Fruit fly (Drosophila melanogaster) whole organism: Measurements from ENCODE around the gene CG4565.

Experiments
- CG8478 ChIP-seq: fragments of >200 bp; optimal IDR thresholded peaks from 2 replicates; lab custom pipeline; 2018; ENCODE audit warnings: inconsistent platforms
- Dll ChIP-seq: fragments of >200 bp; optimal IDR thresholded peaks from 2 replicates; lab custom pipeline; 2017
- EcR ChIP-seq, 2 experiments: fragments of >200 bp; optimal IDR thresholded peaks; 2 replicates each; lab custom pipeline; 2017; ENCODE audit warnings: missing biosample characterization in 2 of 2, missing genetic modification characterization in 2 of 2, missing genetic modification reagents in 2 of 2
- pan ChIP-seq: fragments of >200 bp; optimal IDR thresholded peaks from 2 replicates; lab custom pipeline; 2017
- psq ChIP-seq: fragments of >200 bp; optimal IDR thresholded peaks from 2 replicates; lab custom pipeline; 2017
- usp ChIP-seq: fragments of >200 bp; optimal IDR thresholded peaks from 2 replicates; lab custom pipeline; 2017; ENCODE audit warnings: missing biosample characterization, missing genetic modification characterization, mixed read lengths

The CG4565 gene

DNA sequence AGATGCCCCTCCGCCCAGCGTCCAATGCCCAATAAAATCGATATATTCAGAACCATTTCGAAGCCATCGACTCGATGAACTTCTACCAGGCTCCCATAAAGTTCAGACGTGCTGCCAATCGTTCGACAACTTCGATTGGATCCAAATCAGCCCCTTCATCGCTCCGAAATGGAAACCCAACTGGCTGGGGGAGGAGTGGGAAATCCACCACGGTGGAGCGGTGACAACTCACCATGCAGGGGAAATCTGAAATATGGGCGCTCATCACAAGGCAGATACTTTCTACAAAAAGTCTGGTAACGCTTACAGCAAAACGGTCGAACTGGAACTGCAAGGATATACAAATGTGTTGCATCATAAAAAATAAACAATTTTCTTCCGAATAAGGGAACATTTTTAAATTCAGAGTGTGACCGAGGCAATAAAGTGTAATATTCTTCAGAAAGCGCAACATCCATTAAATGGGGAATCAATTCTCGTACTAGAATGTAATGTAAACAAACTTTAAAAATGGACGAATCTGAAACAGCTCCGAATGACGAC lies at the start of gene CG4565:
Gene CG4565, plus strand, starts transcription at position 493 of the 543 bp plus-strand sequence.
- TF ChIP-seq psq (lab: Kevin White, UChicago), result no peak
- no peak for TF ChIP-seq usp (GFP tag; lab: Kevin White, UChicago)
- no peak for TF ChIP-seq CG8478 (lab: Kevin White, UChicago)
- no peak for TF ChIP-seq pan

DNA sequence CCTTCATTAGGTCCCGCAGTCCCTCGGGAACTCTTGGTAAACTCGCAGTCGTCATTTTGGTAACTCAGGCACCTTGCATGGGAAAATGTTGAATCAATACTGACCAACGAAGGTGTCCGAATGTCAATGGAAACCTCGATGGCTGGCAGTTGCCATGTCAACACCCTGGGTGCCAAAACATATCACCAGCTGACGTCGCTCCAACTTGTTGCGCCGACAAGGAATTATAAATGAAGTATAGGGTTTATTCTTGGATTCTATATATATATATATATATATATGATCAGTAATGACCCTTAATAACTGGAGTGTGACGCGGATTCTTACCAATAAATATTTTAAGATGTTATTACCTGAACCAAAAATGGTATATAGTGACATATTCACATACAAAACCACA lies 48.7 kb upstream of the CG4565 start, which contains the start of gene CG14692:
Gene CG14692, minus strand, starts transcription at position 101 of the 400 bp plus-strand sequence.
- TF ChIP-seq usp (GFP tag; lab: Kevin White, UChicago), result no peak
- no peak for TF ChIP-seq psq (lab: Kevin White, UChicago)
- no peak for TF ChIP-seq Dll
- TF ChIP-seq CG8478 (lab: Kevin White, UChicago), result no peak
- TF ChIP-seq pan, result no peak
- TF ChIP-seq EcR (GFP tag; optimal IDR thresholded peaks at IDR 0.05; lab: Kevin White, UChicago), result no peak

DNA sequence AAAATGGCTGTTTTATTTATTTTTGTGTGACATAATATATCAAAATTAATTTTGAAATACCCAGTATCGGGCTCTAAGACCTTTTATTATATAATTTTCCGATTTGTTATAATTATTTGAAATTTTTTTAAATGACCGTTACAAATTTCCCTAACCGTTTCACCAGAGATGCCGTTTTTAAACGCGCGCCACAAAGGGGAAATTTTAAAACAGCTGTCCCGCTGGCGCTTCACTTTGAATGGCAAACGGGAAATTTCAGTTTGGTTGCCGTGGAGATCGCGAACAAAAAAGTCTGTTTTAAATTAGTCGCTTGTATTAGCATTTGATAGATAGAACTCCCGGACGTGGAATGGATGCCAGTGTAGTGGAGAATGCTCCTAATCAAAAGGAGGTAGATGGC lies 37.5 kb upstream of the CG4565 start, which contains the start of the genes CG14693 and TTLL15:
Gene CG14693, minus strand, starts transcription at position 16 of the 400 bp plus-strand sequence.
Gene TTLL15, plus strand, starts transcription at position 257 of the 400 bp plus-strand sequence.
- TF ChIP-seq usp (GFP tag; lab: Kevin White, UChicago) (no peak), psq (lab: Kevin White, UChicago) (no peak), Dll (no peak), EcR (GFP tag; optimal IDR thresholded peaks at IDR 0.05; lab: Kevin White, UChicago) (no peak), pan (no peak), CG8478 (lab: Kevin White, UChicago) (no peak)

- TF ChIP-seq pan (no peak), Dll (peak; percentile 84)
These were observed 25.6 kb upstream of the CG4565 start, which contains the start of gene Cad86C for dm6 chr3R:10826796-10827524. Cad86C (plus strand) TSS chr3R:10827079.

- no peak for TF ChIP-seq usp (GFP tag; lab: Kevin White, UChicago)
- no peak for TF ChIP-seq EcR (GFP tag; optimal IDR thresholded peaks at IDR 0.05; lab: Kevin White, UChicago)
- TF ChIP-seq CG8478 (lab: Kevin White, UChicago), result no peak
- TF ChIP-seq pan, result no peak
- TF ChIP-seq psq (lab: Kevin White, UChicago), result no peak
- TF ChIP-seq Dll, result no peak
These were observed 23.8 kb upstream of the CG4565 start for dm6 chr3R:10828688-10829087.

DNA sequence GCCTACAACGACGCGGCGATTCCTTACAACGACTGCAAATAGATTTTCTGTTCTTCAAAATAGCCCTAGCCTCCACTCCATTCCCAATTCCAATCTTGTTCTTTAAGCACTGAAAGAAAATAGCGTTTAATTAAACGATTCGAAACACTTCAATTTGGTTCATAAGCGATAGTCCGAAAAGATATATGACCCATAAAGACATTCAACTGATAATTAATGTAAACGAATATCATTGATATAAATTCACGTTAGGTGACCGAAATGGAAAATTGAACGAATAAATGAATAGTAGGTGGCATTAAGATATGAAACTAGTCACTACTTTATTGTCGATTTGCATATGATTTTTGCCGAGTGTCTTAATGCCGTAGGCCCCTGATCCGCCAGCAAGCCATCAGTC lies 22.8 kb upstream of the CG4565 start:
- no peak for TF ChIP-seq pan
- TF ChIP-seq usp (GFP tag; lab: Kevin White, UChicago), result no peak
- TF ChIP-seq EcR (GFP tag; optimal IDR thresholded peaks at IDR 0.05; lab: Kevin White, UChicago), result no peak
- no peak for TF ChIP-seq Dll
- no peak for TF ChIP-seq psq (lab: Kevin White, UChicago)
- TF ChIP-seq CG8478 (lab: Kevin White, UChicago), result no peak

- TF ChIP-seq usp (GFP tag; lab: Kevin White, UChicago) (no peak), EcR (GFP tag; optimal IDR thresholded peaks at IDR 0.05; lab: Kevin White, UChicago) (no peak), Dll (no peak), psq (lab: Kevin White, UChicago) (no peak), CG8478 (lab: Kevin White, UChicago) (no peak), pan (no peak)
These were observed 19.9 kb upstream of the CG4565 start for dm6 chr3R:10832526-10833165.

DNA sequence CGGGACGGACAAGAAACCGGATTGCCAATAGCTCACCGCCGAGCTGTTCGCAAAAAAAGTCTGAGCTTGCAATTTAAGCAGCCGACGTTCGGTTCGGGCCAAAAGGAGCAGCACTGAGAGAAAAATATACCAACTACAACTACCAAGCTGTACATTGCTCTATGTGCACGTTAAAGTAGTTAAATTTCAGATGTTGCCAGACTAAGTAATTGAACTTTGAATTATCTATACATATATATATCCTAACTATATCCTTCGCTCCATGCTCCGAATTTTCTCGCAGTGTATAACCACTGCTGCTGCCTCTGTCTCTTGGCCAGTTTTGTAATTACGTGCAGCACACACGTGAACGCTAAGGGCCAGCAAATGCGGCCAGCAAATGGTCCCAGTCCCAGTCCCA lies 17.6 kb upstream of the CG4565 start:
- TF ChIP-seq psq (lab: Kevin White, UChicago) (no peak), pan (no peak), EcR (GFP tag; optimal IDR thresholded peaks at IDR 0.05; lab: Kevin White, UChicago) (no peak), Dll (no peak), usp (GFP tag; lab: Kevin White, UChicago) (no peak), CG8478 (lab: Kevin White, UChicago) (no peak)

- TF ChIP-seq pan (no peak), usp (GFP tag; lab: Kevin White, UChicago) (no peak), CG8478 (lab: Kevin White, UChicago) (no peak), Dll (no peak), psq (lab: Kevin White, UChicago) (no peak), EcR (GFP tag; optimal IDR thresholded peaks at IDR 0.05; lab: Kevin White, UChicago) (no peak)
These were observed 15.6 kb upstream of the CG4565 start for dm6 chr3R:10836924-10837323.

DNA sequence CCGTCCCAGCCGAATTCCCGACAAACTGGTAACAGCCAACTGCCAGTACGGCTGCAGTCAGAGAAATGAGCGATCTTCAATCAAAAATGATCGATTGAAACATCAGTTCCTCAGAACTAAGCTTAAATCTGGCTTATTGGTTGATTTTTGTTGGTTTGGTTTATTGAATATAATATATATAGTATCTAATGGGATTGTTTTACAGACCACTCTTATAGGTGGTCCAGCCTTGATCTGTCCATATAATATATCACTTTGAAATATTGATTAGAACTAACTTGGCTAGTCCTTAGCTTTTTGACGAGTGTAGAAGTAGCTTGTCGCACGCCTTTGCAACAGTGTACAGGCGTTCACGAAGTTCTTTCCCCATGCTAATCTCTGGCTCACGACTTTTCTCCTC lies 10.1 kb upstream of the CG4565 start:
- no peak for TF ChIP-seq usp (GFP tag; lab: Kevin White, UChicago)
- no peak for TF ChIP-seq psq (lab: Kevin White, UChicago)
- no peak for TF ChIP-seq Dll
- no peak for TF ChIP-seq CG8478 (lab: Kevin White, UChicago)
- TF ChIP-seq EcR (GFP tag; optimal IDR thresholded peaks at IDR 0.05; lab: Kevin White, UChicago), result no peak
- TF ChIP-seq pan, result no peak

DNA sequence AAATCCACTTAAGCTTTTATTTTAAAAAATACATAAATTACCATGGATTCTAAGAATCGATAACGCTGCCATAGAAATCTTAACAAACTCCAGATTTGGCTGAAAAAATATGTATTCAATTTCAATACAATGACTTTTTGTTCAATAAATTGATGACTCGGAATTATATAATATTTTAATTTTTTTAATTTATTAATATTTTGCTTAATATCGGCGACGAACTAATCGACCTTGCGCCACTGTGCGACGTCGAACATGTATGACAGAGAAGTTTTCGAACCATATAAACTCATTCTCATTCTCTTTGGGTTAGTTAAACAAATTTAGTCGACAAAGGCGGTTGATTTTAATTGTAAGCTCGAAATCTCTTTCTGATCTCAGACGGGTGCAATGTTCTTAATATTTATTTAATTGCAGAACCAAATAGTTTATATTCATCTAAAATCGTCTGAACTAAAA lies 3.0 kb upstream of the CG4565 start, which contains the start of gene CG42394:
Gene CG42394, plus strand, starts transcription at position 311 of the 459 bp plus-strand sequence.
- no peak for TF ChIP-seq usp (GFP tag; lab: Kevin White, UChicago)

DNA sequence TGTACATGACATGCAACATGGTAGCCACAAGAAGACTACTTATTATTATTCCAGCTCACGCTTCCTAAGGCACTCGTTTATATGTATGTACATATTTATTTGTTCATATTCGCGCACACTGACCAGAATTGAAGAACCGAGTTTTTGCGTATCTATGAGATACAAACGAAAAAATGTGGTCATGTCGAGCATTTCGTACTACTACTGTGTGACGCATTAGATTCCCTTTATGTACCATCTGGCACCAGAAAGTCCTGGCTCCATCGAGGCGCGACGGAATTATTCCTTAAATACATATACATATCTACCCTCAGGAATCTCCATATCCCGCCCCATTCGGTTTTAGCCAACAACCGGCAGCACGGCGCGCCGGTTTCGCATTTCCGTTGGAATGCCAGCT lies 1.9 kb upstream of the CG4565 start:
- peak; percentile 44 for TF ChIP-seq pan
- no peak for TF ChIP-seq psq (lab: Kevin White, UChicago)
